Worm (Caenorhabditis elegans) whole organism, midembryonic: ENCODE measurements around the gene egl-27.

Experiments used
- T22C8.4 ChIP-seq: fragments of 200-800 bp; sonication (Bioruptor generic); IDR thresholded peaks from 2 replicates; pipeline ENCODE4 v1.3.6; 2022; ENCODE audit warnings: missing genetic modification characterization, missing compliant biosample characterization
- cog-1 ChIP-seq: sonication (generic microtip); optimal IDR thresholded peaks from 2 replicates; lab custom pipeline; 2016; ENCODE audit warnings: missing genetic modification characterization, missing compliant biosample characterization
- flt-1 ChIP-seq: fragments of 200-800 bp; sonication (Bioruptor generic); IDR thresholded peaks from 2 replicates; pipeline ENCODE4 v1.3.6; 2022; ENCODE audit warnings: missing genetic modification characterization, missing compliant biosample characterization
- klf-2 ChIP-seq: fragments of 200-800 bp; sonication (Bioruptor generic); conservative IDR thresholded peaks from 2 replicates; pipeline ENCODE4 v1.3.6; 2022; ENCODE audit warnings: missing genetic modification reagents, missing genetic modification characterization, missing compliant biosample characterization
- med-1 ChIP-seq: sonication (generic microtip); optimal IDR thresholded peaks from 2 replicates; lab custom pipeline; 2017; ENCODE audit warnings: missing genetic modification characterization, mild to moderate bottlenecking, missing compliant biosample characterization, antibody characterized with exemption, missing genetic modification reagents; ENCODE audit not compliant: insufficient read depth
- ref-1 ChIP-seq: fragments of 200-800 bp; sonication (Bioruptor generic); conservative IDR thresholded peaks from 2 replicates; pipeline ENCODE4 v1.3.6; 2022; ENCODE audit warnings: missing genetic modification reagents, missing genetic modification characterization, missing compliant biosample characterization
- tab-1 ChIP-seq: fragments of 200-800 bp; sonication (Bioruptor generic); IDR thresholded peaks from 2 replicates; pipeline ENCODE4 v1.3.6; 2022; ENCODE audit warnings: missing genetic modification characterization, missing compliant biosample characterization
- ztf-23 ChIP-seq: fragments of 200-800 bp; sonication (Bioruptor generic); IDR thresholded peaks from 2 replicates; pipeline ENCODE4 v1.3.6; 2022; ENCODE audit warnings: missing genetic modification reagents, missing genetic modification characterization, missing compliant biosample characterization
- ztf-29 ChIP-seq: fragments of 200-800 bp; sonication (Bioruptor generic); IDR thresholded peaks from 2 replicates; pipeline ENCODE4 v1.3.6; 2022; ENCODE audit warnings: missing genetic modification reagents, missing genetic modification characterization, missing compliant biosample characterization

egl-27 gene

DNA sequence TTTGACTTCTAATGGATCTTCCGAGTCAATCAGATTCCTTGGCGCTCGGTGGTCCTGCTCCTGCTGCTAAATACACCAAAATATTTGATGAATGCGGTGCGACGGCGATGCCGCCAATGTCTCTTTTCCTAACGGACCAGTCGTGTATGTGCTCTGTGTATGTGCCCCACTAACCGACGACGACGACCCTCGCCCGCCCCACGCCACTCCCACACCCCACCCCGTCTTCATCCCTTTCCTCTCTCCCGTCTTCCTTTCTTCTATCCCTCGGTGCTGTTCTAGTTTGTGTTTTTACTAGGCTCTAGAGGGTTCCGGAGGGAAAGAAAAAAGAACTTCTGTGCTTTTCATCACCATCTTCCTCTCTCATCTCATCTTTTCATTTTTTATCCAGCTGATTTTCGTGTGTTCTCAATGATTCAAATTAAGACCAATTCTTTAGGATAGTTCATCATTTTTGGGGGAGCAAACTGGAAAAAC lies at the start of gene egl-27:
TSS of gene egl-27 (plus strand) at position 427 of the 477 bp plus-strand sequence.
- peak; percentile 66; the same call in 1 of the 2 replicates for TF ChIP-seq flt-1 (GFP tag; lab: Robert Waterston, UW)
- 0 out of 2 replicates have a peak, but pooled peaks have one; percentile 29 for TF ChIP-seq ztf-23 (GFP tag; lab: Robert Waterston, UW)
- no peak for TF ChIP-seq T22C8.4 (GFP tag; lab: Robert Waterston, UW)
- no peak for TF ChIP-seq cog-1 (tag; lab: Kevin White, UChicago)
- TF ChIP-seq ztf-29 (GFP tag; lab: Robert Waterston, UW), result no peak
- no peak for TF ChIP-seq ref-1 (GFP tag; lab: Robert Waterston, UW)
- TF ChIP-seq med-1 (GFP tag; lab: Kevin White, UChicago), result no peak
- no peak for TF ChIP-seq tab-1
- TF ChIP-seq klf-2, result no peak

DNA sequence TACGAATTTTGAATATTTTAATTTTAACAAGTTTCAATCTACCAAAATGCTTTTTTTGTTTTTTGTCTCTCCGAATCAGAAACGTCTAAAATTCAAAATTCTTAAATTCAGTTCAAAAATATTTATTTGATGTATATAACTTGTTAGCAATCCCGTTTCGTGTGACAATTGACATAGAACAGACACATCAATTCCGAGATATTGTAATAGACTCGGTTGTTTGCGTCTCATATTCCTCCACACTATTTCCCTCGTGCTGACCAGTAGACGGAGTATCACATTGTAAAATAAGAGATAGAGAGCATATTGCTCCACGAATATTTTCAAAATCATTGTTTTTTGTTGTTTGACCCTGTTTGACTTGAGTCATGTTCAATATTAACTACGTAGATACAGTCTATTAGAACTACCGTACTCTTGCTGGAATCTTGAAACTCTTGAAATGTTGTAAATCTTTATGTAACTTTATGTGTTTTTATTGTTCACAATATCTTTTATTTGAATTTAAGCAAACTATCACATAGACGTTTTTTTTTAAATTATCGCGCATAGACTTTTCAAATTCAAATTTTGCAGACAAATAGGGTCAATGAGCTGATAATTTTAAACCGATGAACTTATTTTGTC lies 46.0 kb upstream of the egl-27 start, which contains the start of gene T13C2.3:
TSS of gene T13C2.3 (plus strand) at position 577 of the 627 bp plus-strand sequence.
- no peak for TF ChIP-seq T22C8.4 (GFP tag; lab: Robert Waterston, UW)
- TF ChIP-seq ztf-29 (GFP tag; lab: Robert Waterston, UW), result no peak
- no peak for TF ChIP-seq klf-2
- TF ChIP-seq ref-1 (GFP tag; lab: Robert Waterston, UW), result no peak
- no peak for TF ChIP-seq flt-1 (GFP tag; lab: Robert Waterston, UW)
- no peak for TF ChIP-seq cog-1 (tag; lab: Kevin White, UChicago)
- TF ChIP-seq med-1 (GFP tag; lab: Kevin White, UChicago), result no peak
- TF ChIP-seq ztf-23 (GFP tag; lab: Robert Waterston, UW), result no peak
- no peak for TF ChIP-seq tab-1

- no peak for TF ChIP-seq ref-1 (GFP tag; lab: Robert Waterston, UW)
- no peak for TF ChIP-seq med-1 (GFP tag; lab: Kevin White, UChicago)
- TF ChIP-seq cog-1 (tag; lab: Kevin White, UChicago), result no peak
- no peak for TF ChIP-seq flt-1 (GFP tag; lab: Robert Waterston, UW)
- TF ChIP-seq T22C8.4 (GFP tag; lab: Robert Waterston, UW), result no peak
- TF ChIP-seq ztf-29 (GFP tag; lab: Robert Waterston, UW), result no peak
- no peak for TF ChIP-seq ztf-23 (GFP tag; lab: Robert Waterston, UW)
Observed at ce11 chrII:6791891-6792290, 42.9 kb upstream of the egl-27 start, which contains the start of gene T13C2.2. T13C2.2 (plus strand) TSS chrII:6792191.

- TF ChIP-seq flt-1 (GFP tag; lab: Robert Waterston, UW), result peak; percentile 42; the same call in 1 of the 2 replicates
Observed at ce11 chrII:6797771-6798440, 36.9 kb upstream of the egl-27 start.

DNA sequence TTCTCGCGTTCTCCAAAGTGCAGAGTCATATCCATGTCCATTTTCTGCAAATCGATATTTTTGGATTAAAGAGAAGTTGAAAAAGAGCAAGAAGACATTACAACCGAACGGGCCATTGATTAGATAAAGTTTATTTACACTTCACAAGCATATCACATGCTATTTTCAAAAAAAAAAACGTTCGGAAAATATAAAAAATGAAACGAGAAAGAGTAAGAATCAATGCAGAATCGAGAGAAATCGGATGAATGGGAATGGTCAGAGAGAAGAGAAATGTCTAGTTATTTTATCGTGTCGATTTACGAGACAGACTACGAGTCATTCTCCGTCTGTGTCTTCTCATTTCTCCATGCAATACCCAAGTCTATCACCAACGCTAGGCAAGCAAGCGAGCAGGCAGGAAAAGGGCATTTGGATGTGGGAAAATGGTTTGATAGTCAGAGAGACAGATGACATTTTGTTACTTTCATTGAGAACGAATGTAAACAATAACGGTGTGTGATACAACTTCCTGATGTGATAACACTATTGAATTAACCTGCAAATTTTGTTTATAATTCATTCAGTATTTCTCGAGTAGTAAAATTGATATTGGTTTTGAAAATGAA lies 34.6 kb upstream of the egl-27 start, which contains the start of gene F31E8.4:
TSS of gene F31E8.4 (minus strand) at position 51 of the 608 bp plus-strand sequence.
- 0 out of 2 replicates have a peak, but pooled peaks have one; percentile 23 for TF ChIP-seq tab-1
- TF ChIP-seq T22C8.4 (GFP tag; lab: Robert Waterston, UW), result no peak
- TF ChIP-seq med-1 (GFP tag; lab: Kevin White, UChicago), result no peak
- TF ChIP-seq ztf-29 (GFP tag; lab: Robert Waterston, UW), result no peak

DNA sequence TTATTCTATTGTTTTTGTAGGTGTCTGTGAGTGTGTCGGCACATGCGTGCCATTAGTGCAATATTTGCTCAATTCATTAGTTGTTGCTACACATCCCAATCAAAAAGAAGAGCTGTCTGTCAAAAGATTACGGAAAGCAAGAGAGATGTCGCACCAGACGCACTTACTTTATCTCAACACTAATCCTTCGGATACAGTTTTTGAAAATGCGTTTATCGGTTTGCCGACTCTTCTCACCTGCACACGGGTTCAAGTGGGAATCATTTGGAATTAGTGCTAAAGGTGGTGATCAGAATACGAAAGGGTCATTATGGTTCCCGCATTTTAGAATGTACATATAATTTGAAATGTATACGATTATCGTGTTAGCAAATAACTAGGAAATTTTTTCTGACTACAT lies 33.5 kb upstream of the egl-27 start:
- TF ChIP-seq flt-1 (GFP tag; lab: Robert Waterston, UW) (no peak), tab-1 (no peak), cog-1 (tag; lab: Kevin White, UChicago) (no peak), klf-2 (no peak), ref-1 (GFP tag; lab: Robert Waterston, UW) (no peak), ztf-23 (GFP tag; lab: Robert Waterston, UW) (no peak), T22C8.4 (GFP tag; lab: Robert Waterston, UW) (no peak), med-1 (GFP tag; lab: Kevin White, UChicago) (no peak), ztf-29 (GFP tag; lab: Robert Waterston, UW) (no peak)

DNA sequence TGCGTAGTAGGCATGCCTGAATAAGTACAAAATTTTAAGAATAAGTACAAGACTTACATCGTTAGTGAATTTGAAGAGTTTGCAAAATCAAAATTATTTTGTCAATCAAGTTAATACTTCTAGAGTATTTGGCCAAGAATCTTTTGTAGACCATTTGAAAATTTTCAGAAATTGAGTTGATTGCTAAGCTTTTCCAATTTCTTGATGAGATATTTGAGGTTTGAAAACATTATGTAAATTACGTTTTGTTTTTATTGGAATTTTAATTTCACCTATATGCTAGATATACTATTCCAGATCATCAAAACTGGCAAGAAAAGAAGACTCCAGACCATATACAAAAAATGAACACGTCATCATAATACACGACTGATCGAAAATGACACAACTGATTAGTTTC lies 31.8 kb upstream of the egl-27 start, which contains the start of gene tab-1:
TSS of gene tab-1 (plus strand) at position 301 of the 400 bp plus-strand sequence.
- no peak for TF ChIP-seq ref-1 (GFP tag; lab: Robert Waterston, UW)
- no peak for TF ChIP-seq flt-1 (GFP tag; lab: Robert Waterston, UW)
- TF ChIP-seq ztf-23 (GFP tag; lab: Robert Waterston, UW), result no peak

- no peak for TF ChIP-seq ztf-29 (GFP tag; lab: Robert Waterston, UW)
- TF ChIP-seq ztf-23 (GFP tag; lab: Robert Waterston, UW), result no peak
Observed at ce11 chrII:6807162-6807561, 27.6 kb upstream of the egl-27 start, which contains the start of gene F31E8.5. F31E8.5 (minus strand) TSS chrII:6807262.

DNA sequence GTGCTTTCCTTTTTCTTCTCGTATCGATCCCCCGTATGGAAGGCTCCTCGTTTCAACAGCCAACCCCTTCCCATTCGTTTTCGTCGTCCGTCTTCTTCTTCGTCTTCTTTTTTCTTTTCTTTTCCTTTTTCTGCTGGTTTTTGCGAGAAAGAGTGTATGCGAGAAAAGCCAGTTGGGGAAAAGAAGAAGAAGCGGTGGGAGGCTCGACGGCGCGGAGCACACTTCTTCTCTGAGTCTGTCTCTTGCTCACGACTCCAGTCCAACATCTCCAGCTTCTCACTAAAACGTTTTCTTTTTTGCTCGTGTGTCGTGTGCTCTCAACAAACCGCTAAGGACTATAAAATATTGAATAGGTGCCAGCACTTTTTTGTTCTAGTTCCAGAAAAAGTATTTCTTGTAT lies 26.3 kb upstream of the egl-27 start:
- TF ChIP-seq cog-1 (tag; lab: Kevin White, UChicago), result no peak
- TF ChIP-seq flt-1 (GFP tag; lab: Robert Waterston, UW), result 0 out of 2 replicates have a peak, but pooled peaks have one; percentile 18
- no peak for TF ChIP-seq med-1 (GFP tag; lab: Kevin White, UChicago)
- no peak for TF ChIP-seq tab-1
- no peak for TF ChIP-seq T22C8.4 (GFP tag; lab: Robert Waterston, UW)
